Worm (Caenorhabditis elegans) whole organism, mixed stage, embryonic: ENCODE data around the gene F26F2.7.
"Not testable (repeated sequence)": the region's sequence is repeated elsewhere in the genome, so short reads cannot be mapped to it uniquely, and the experiment has no call there.

Experiments
- blmp-1 ChIP-seq: fragments of 150-350 bp; optimal IDR thresholded peaks from 2 replicates; lab custom pipeline; 2014; ENCODE audit warnings: missing biosample characterization, missing genetic modification characterization
- ces-1 ChIP-seq: fragments of 150-350 bp; optimal IDR thresholded peaks from 2 replicates; lab custom pipeline; 2014; ENCODE audit warnings: missing biosample characterization, missing genetic modification reagents, missing genetic modification characterization
- elt-3 ChIP-seq: fragments of 150-350 bp; optimal IDR thresholded peaks from 2 replicates; lab custom pipeline; 2014; ENCODE audit warnings: missing biosample characterization, missing genetic modification characterization
- ham-2 ChIP-seq: fragments of 200-800 bp; sonication (Bioruptor generic); optimal IDR thresholded peaks from 2 replicates; lab custom pipeline; 2018; ENCODE audit warnings: mild to moderate bottlenecking, missing genetic modification characterization, missing compliant biosample characterization
- mab-5 ChIP-seq: fragments of 150-350 bp; optimal IDR thresholded peaks from 2 replicates; lab custom pipeline; 2014; ENCODE audit warnings: missing biosample characterization, missing genetic modification characterization
- mep-1 ChIP-seq: fragments of 150-350 bp; optimal IDR thresholded peaks from 2 replicates; lab custom pipeline; 2017; ENCODE audit warnings: missing biosample characterization, missing genetic modification reagents, missing genetic modification characterization, inconsistent platforms
- nhr-12 ChIP-seq: fragments of 150-350 bp; optimal IDR thresholded peaks from 2 replicates; lab custom pipeline; 2014; ENCODE audit warnings: missing biosample characterization, missing genetic modification characterization
- nhr-76 ChIP-seq: sonication (generic microtip); optimal IDR thresholded peaks from 2 replicates; lab custom pipeline; 2017; ENCODE audit warnings: missing biosample characterization, missing genetic modification characterization
- pha-4 ChIP-seq: fragments of 150-350 bp; optimal IDR thresholded peaks from 2 replicates; lab custom pipeline; 2018; ENCODE audit warnings: missing biosample characterization, missing genetic modification reagents, missing genetic modification characterization
- unc-39 ChIP-seq: fragments of 150-350 bp; optimal IDR thresholded peaks from 2 replicates; lab custom pipeline; 2014; ENCODE audit warnings: missing biosample characterization, missing genetic modification characterization
- unc-62 ChIP-seq: fragments of 150-350 bp; optimal IDR thresholded peaks from 2 replicates; lab custom pipeline; 2014; ENCODE audit warnings: missing biosample characterization, missing genetic modification reagents, missing genetic modification characterization
- ztf-11 ChIP-seq: fragments of 150-350 bp; optimal IDR thresholded peaks from 2 replicates; lab custom pipeline; 2014; ENCODE audit warnings: missing biosample characterization, missing genetic modification characterization

- TF ChIP-seq unc-39 (tag; lab: Kevin White, UChicago); nhr-12; mab-5; mep-1 (tag; lab: Kevin White, UChicago); blmp-1 (tag; lab: Kevin White, UChicago); nhr-76 (tag; lab: Kevin White, UChicago); ham-2 (GFP tag; lab: Kevin White, UChicago); ztf-11 (tag; lab: Kevin White, UChicago); elt-3; ces-1 (GFP tag; lab: Kevin White, UChicago); unc-62 (GFP tag; lab: Kevin White, UChicago); pha-4: not testable (repeated sequence)
Measured at ce11 chrV:20568995-20569394, 11.8 kb upstream of the F26F2.7 start, which contains the start of gene F26F2.4.
